Worm (Caenorhabditis elegans): ENCODE results near the gene F14D2.7.
A peak's percentile ranks its signal among the peaks of the same experiment; 100 is the strongest.

DNA sequence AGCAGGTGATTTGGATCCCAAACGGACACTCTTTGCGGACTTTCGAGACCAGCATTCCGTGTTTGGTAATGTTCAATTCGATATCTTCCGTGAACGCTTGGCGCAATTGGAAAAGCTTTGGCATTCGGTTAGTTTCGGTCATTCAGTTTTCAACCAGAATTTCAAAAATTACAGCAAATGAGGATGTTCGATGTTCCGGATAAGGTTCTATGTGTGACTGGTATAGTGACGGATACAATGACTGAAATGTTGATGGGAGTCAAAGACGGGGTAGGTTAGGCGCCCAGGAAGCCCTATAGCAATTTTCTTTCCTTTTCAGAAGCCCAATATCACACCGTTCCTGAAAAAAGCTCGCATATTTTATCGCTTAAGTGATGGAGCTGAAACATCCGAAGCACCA is 44.7 kb upstream of the F14D2.7 start:
- no peak for TF ChIP-seq pqm-1 (tag; optimal IDR thresholded peaks at IDR 0.05)
- no peak for TF ChIP-seq snpc-4 (tag; optimal IDR thresholded peaks at IDR 0.05)
- no peak for TF ChIP-seq nhr-25 (tag; optimal IDR thresholded peaks at IDR 0.05; ENCODE audit: borderline replicate concordance, insufficient read depth)
- TF ChIP-seq nhr-237 (tag; optimal IDR thresholded peaks at IDR 0.05), result no peak
- TF ChIP-seq ceh-62 (tag; optimal IDR thresholded peaks at IDR 0.05), result no peak
- peak in 1 of 2 experiments; percentile 95 for TF ChIP-seq unc-62 (GFP tag; optimal IDR thresholded peaks at IDR 0.05 in 1 of 2)
- TF ChIP-seq unc-62 (tag; optimal IDR thresholded peaks at IDR 0.05), result no peak
- TF ChIP-seq lim-7 (GFP tag; IDR thresholded peaks at IDR 0.05), result no peak
- TF ChIP-seq dmd-8 (GFP tag; IDR thresholded peaks at IDR 0.05), result no peak

All from whole organism, L4 larva.